Fruit fly (Drosophila melanogaster): ENCODE results near the gene Nup93-1.

DNA sequence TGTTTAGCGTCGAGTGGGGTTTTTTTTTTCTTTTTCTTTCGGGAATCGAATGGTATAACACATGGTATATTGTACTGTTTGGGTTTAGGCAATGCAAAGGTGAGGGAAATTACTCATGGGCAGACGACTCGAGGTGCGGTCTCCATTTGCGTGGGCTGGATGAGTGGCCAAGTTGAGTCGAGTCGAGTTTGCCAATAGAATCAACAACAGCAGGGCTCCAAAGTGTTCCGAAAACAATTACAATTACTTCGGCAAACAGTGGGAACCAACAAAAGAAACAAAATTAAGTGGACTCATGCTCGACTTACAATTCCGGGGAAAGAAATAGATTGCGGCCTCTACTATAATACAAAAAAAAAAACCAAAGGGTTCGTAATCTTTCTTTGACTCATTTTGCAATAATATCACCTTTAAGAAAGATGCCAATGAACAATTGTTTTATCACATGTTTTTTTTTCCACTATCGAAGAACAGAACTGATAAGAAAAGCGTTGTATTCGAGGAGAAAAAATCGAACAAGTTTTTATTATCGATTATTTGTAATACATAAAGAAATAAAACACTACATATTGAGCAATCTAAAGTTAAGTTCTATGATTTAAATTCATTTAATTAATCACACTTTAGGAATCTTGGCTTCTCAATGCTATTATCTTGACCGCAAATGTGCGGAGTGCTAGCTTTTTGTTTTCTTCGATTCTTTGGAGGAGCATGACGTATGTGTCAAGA, 2.2 kb upstream of the Nup93-1 start:
- TF ChIP-seq EcR (GFP tag; optimal IDR thresholded peaks at IDR 0.05) (no peak), CG8478 (optimal IDR thresholded peaks at IDR 0.05) (no peak), usp (GFP tag; optimal IDR thresholded peaks at IDR 0.05) (no peak), psq (optimal IDR thresholded peaks at IDR 0.05) (no peak), Dll (optimal IDR thresholded peaks at IDR 0.05) (no peak), pan (optimal IDR thresholded peaks at IDR 0.05) (no peak)

Measured in whole organism.